Fruit fly (Drosophila melanogaster): Measurements from ENCODE around the gene CG9286.
A peak's percentile ranks its signal among the peaks of the same experiment; 100 is the strongest.

The CG9286 gene

DNA sequence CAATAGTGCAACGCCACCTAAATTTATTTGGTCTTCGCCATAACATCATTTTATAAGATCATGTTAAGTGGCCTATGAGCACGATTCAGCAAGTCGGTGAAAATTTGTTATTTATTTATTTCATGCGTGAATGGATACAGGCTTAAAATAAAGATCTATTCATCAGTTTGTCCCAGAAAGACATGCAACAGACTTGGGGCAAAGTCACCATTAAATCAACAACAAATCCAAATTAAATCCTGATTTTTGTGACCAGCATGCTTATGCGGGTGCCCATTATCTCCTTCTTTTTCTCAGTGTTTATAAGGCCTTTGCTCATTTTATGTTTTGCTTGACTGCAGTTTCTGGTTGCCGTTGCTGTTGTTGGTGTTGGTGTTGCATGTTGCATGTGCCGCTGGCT, 27.1 kb downstream of the CG9286 start:
- no peak for TF ChIP-seq Lpt (GFP tag; optimal IDR thresholded peaks at IDR 0.05)
- TF ChIP-seq Eip78C (GFP tag) = peak; percentile 94
- TF ChIP-seq Sox14 (GFP tag; optimal IDR thresholded peaks at IDR 0.05) = peak; percentile 66
- no peak for TF ChIP-seq Hr38 (GFP tag; optimal IDR thresholded peaks at IDR 0.05)
- TF ChIP-seq esn (GFP tag; optimal IDR thresholded peaks at IDR 0.05) = peak; percentile 62
- TF ChIP-seq OdsH (GFP tag; optimal IDR thresholded peaks at IDR 0.05) = peak; percentile 63
- peak; percentile 34 for TF ChIP-seq CG8632 (GFP tag; optimal IDR thresholded peaks at IDR 0.05)
- TF ChIP-seq Eip93F (GFP tag; optimal IDR thresholded peaks at IDR 0.05) = no peak
- TF ChIP-seq net (GFP tag; optimal IDR thresholded peaks at IDR 0.05) = peak; percentile 68
- TF ChIP-seq dsx (GFP tag; optimal IDR thresholded peaks at IDR 0.05; ENCODE audit: poor library complexity, severe bottlenecking) = peak; percentile 18
- TF ChIP-seq Gug (GFP tag; IDR thresholded peaks at IDR 0.05) = peak; percentile 44; the same call in 1 of the 2 replicates
- peak; percentile 46 for TF ChIP-seq lz (GFP tag; optimal IDR thresholded peaks at IDR 0.05)
- peak; percentile 31 for TF ChIP-seq CG8319 (GFP tag; optimal IDR thresholded peaks at IDR 0.05)
- TF ChIP-seq fd85E (GFP tag; optimal IDR thresholded peaks at IDR 0.05) = no peak
- TF ChIP-seq CG15336 (GFP tag; IDR thresholded peaks at IDR 0.05) = peak; percentile 49; the same call in 1 of the 2 replicates
- peak; percentile 57 for TF ChIP-seq Eip75B (GFP tag; optimal IDR thresholded peaks at IDR 0.05)
- no peak for TF ChIP-seq Ets21C (GFP tag; optimal IDR thresholded peaks at IDR 0.05)
- TF ChIP-seq CG11902 (GFP tag; optimal IDR thresholded peaks at IDR 0.05) = no peak
- TF ChIP-seq CG8119 (GFP tag; IDR thresholded peaks at IDR 0.05) = no peak
- peak; percentile 37 for TF ChIP-seq CG31627 (GFP tag; optimal IDR thresholded peaks at IDR 0.05)
- TF ChIP-seq CG6163 (GFP tag; IDR thresholded peaks at IDR 0.05) = no peak
- no peak for TF ChIP-seq vri (GFP tag; optimal IDR thresholded peaks at IDR 0.05)
- TF ChIP-seq Ets96B (tag; optimal IDR thresholded peaks at IDR 0.05) = peak; percentile 41
- TF ChIP-seq CG7368 (GFP tag; optimal IDR thresholded peaks at IDR 0.05) = peak; percentile 49
- TF ChIP-seq CG11294 (GFP tag; IDR thresholded peaks at IDR 0.05) = no peak
- peak; percentile 53 for TF ChIP-seq topi (GFP tag; optimal IDR thresholded peaks at IDR 0.05)
- TF ChIP-seq dac (GFP tag; optimal IDR thresholded peaks at IDR 0.05) = peak; percentile 65
- peak; percentile 73 for TF ChIP-seq CG6276 (GFP tag; optimal IDR thresholded peaks at IDR 0.05)
- TF ChIP-seq eg (GFP tag; IDR thresholded peaks at IDR 0.05) = peak; percentile 41; the same call in 2 of the 3 replicates
- TF ChIP-seq CG32006 (GFP tag; optimal IDR thresholded peaks at IDR 0.05) = peak; percentile 90
- TF ChIP-seq CG9139 (GFP tag; optimal IDR thresholded peaks at IDR 0.05) = no peak
- no peak for TF ChIP-seq CG1621 (tag; optimal IDR thresholded peaks at IDR 0.05)
- TF ChIP-seq achi (GFP tag; optimal IDR thresholded peaks at IDR 0.05) = peak; percentile 70
- peak; percentile 8 for TF ChIP-seq CG11762 (GFP tag; optimal IDR thresholded peaks at IDR 0.05; ENCODE audit: insufficient read depth)
- TF ChIP-seq salr (GFP tag; optimal IDR thresholded peaks at IDR 0.05) = peak in 1 of 2 experiments; percentile 85
- TF ChIP-seq CG10669 (GFP tag; optimal IDR thresholded peaks at IDR 0.05) = peak; percentile 14
- peak; percentile 47 for TF ChIP-seq CG6808 (GFP tag; optimal IDR thresholded peaks at IDR 0.05)
- peak; percentile 42 for TF ChIP-seq Hr39 (GFP tag; optimal IDR thresholded peaks at IDR 0.05)
- TF ChIP-seq CG6854 (GFP tag; optimal IDR thresholded peaks at IDR 0.05) = no peak
- TF ChIP-seq CG34406 (GFP tag; optimal IDR thresholded peaks at IDR 0.05) = peak; percentile 50
- no peak for TF ChIP-seq fkh (GFP tag; optimal IDR thresholded peaks at IDR 0.05)
- TF ChIP-seq cyc (GFP tag; optimal IDR thresholded peaks at IDR 0.05) = peak; percentile 35
- TF ChIP-seq Hr4 (GFP tag; optimal IDR thresholded peaks at IDR 0.05) = peak; percentile 86
- TF ChIP-seq Smox (GFP tag; optimal IDR thresholded peaks at IDR 0.05) = peak; percentile 38
- peak; percentile 46 for TF ChIP-seq Met (GFP tag; optimal IDR thresholded peaks at IDR 0.05)
- TF ChIP-seq CG6792 (GFP tag; optimal IDR thresholded peaks at IDR 0.05) = peak; percentile 47
- no peak for TF ChIP-seq CG16779 (tag; optimal IDR thresholded peaks at IDR 0.05)
- TF ChIP-seq ss (GFP tag; optimal IDR thresholded peaks at IDR 0.05) = peak in 1 of 2 experiments; percentile 44
- TF ChIP-seq CG10631 (GFP tag; optimal IDR thresholded peaks at IDR 0.05) = peak; percentile 74
- TF ChIP-seq CG4318 (GFP tag; optimal IDR thresholded peaks at IDR 0.05) = peak; percentile 83
- no peak for TF ChIP-seq Blimp-1 (GFP tag; optimal IDR thresholded peaks at IDR 0.05)
- peak; percentile 51 for TF ChIP-seq acj6 (GFP tag; optimal IDR thresholded peaks at IDR 0.05)
